Worm (Caenorhabditis elegans) whole organism, L4/young adult: ENCODE data around the gene Y54E2A.10.

Experiments used
- W03F9.2 ChIP-seq: fragments of 150-350 bp; optimal IDR thresholded peaks from 2 replicates; lab custom pipeline; 2014; ENCODE audit warnings: missing biosample characterization, missing genetic modification characterization
- dao-5 ChIP-seq: sonication (generic microtip); optimal IDR thresholded peaks from 2 replicates; lab custom pipeline; 2016; ENCODE audit warnings: missing genotype, missing genetic modification characterization, moderate library complexity, missing compliant biosample characterization
- him-1 ChIP-seq: sonication (generic microtip); optimal IDR thresholded peaks from 2 replicates; lab custom pipeline; 2016; ENCODE audit warnings: missing genotype, missing genetic modification reagents, missing genetic modification characterization, missing compliant biosample characterization

- TF ChIP-seq him-1 (tag; lab: Kevin White, UChicago): no peak
- no peak for TF ChIP-seq W03F9.2 (tag; lab: Kevin White, UChicago)
- no peak for TF ChIP-seq dao-5 (tag; lab: Kevin White, UChicago)
These were observed 22.0 kb upstream of the Y54E2A.10 start for ce11 chrII:14768804-14769203.
